Worm (Caenorhabditis elegans) whole organism, mixed stage, embryonic: ENCODE measurements around the gene lgc-39.

Experiments used
- blmp-1 ChIP-seq: fragments of 150-350 bp; optimal IDR thresholded peaks from 2 replicates; lab custom pipeline; 2014; ENCODE audit warnings: missing biosample characterization, missing genetic modification characterization
- ces-1 ChIP-seq: fragments of 150-350 bp; optimal IDR thresholded peaks from 2 replicates; lab custom pipeline; 2014; ENCODE audit warnings: missing biosample characterization, missing genetic modification reagents, missing genetic modification characterization
- elt-3 ChIP-seq: fragments of 150-350 bp; optimal IDR thresholded peaks from 2 replicates; lab custom pipeline; 2014; ENCODE audit warnings: missing biosample characterization, missing genetic modification characterization
- lin-32 ChIP-seq: fragments of 200-800 bp; sonication (Bioruptor generic); optimal IDR thresholded peaks from 2 replicates; lab custom pipeline; 2018; ENCODE audit warnings: mild to moderate bottlenecking, missing genetic modification characterization, missing compliant biosample characterization
- mep-1 ChIP-seq: fragments of 150-350 bp; optimal IDR thresholded peaks from 2 replicates; lab custom pipeline; 2017; ENCODE audit warnings: missing biosample characterization, missing genetic modification reagents, missing genetic modification characterization, inconsistent platforms
- nhr-12 ChIP-seq: fragments of 150-350 bp; optimal IDR thresholded peaks from 2 replicates; lab custom pipeline; 2014; ENCODE audit warnings: missing biosample characterization, missing genetic modification characterization
- nhr-28 ChIP-seq: fragments of 150-350 bp; optimal IDR thresholded peaks from 2 replicates; lab custom pipeline; 2014; ENCODE audit warnings: missing biosample characterization, missing genetic modification characterization
- nhr-76 ChIP-seq: sonication (generic microtip); optimal IDR thresholded peaks from 2 replicates; lab custom pipeline; 2017; ENCODE audit warnings: missing biosample characterization, missing genetic modification characterization
- pha-4 ChIP-seq: fragments of 150-350 bp; optimal IDR thresholded peaks from 2 replicates; lab custom pipeline; 2018; ENCODE audit warnings: missing biosample characterization, missing genetic modification reagents, missing genetic modification characterization
- snpc-4 ChIP-seq: fragments of 150-350 bp; optimal IDR thresholded peaks from 2 replicates; lab custom pipeline; 2014; ENCODE audit warnings: missing biosample characterization, missing genetic modification characterization
- unc-120 ChIP-seq: sonication (generic microtip); optimal IDR thresholded peaks from 2 replicates; lab custom pipeline; 2017; ENCODE audit warnings: missing genetic modification characterization, missing compliant biosample characterization; ENCODE audit not compliant: poor library complexity, severe bottlenecking
- unc-39 ChIP-seq: fragments of 150-350 bp; optimal IDR thresholded peaks from 2 replicates; lab custom pipeline; 2014; ENCODE audit warnings: missing biosample characterization, missing genetic modification characterization
- unc-62 ChIP-seq: fragments of 150-350 bp; optimal IDR thresholded peaks from 2 replicates; lab custom pipeline; 2014; ENCODE audit warnings: missing biosample characterization, missing genetic modification reagents, missing genetic modification characterization
- ztf-11 ChIP-seq: fragments of 150-350 bp; optimal IDR thresholded peaks from 2 replicates; lab custom pipeline; 2014; ENCODE audit warnings: missing biosample characterization, missing genetic modification characterization

DNA sequence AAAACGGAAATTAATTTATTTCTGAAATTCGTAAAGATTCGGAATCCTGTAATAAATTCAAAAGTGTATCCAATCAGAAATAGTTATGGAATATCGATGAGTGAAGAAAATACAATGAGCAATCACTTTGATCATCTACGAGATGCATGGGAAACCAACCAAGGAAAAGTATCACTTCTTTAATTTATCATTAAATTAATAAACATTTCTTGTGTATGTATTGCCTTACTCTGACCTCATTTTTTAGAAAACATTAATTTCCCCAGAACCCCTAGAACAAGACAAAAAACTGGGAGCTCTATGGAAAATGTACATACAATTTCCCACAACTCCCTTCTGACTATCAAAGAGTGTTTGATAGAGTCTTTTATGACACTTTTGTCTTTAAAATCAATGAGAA is 41.3 kb upstream of the lgc-39 start, which contains the start of gene F10D2.16:
- TF ChIP-seq blmp-1 (tag; lab: Kevin White, UChicago): no peak
- TF ChIP-seq snpc-4 (tag; lab: Kevin White, UChicago): no peak
- TF ChIP-seq unc-62 (GFP tag; lab: Kevin White, UChicago): no peak
- no peak for TF ChIP-seq nhr-12 (tag; lab: Kevin White, UChicago)
- TF ChIP-seq ztf-11 (tag; lab: Kevin White, UChicago): no peak
- TF ChIP-seq unc-120 (tag; lab: Kevin White, UChicago): no peak
- no peak for TF ChIP-seq nhr-76
- no peak for TF ChIP-seq pha-4
- TF ChIP-seq nhr-28: no peak
- no peak for TF ChIP-seq ces-1 (GFP tag; lab: Kevin White, UChicago)
- TF ChIP-seq lin-32 (GFP tag; lab: Kevin White, UChicago): no peak
- TF ChIP-seq elt-3: no peak
- no peak for TF ChIP-seq unc-39 (tag; lab: Kevin White, UChicago)
- TF ChIP-seq mep-1 (tag; lab: Kevin White, UChicago): no peak
